Worm (Caenorhabditis elegans) whole organism, early embryonic: ENCODE results near the gene Y94H6A.2.

Source experiments
- F13C5.2 ChIP-seq: sonication (generic microtip); optimal IDR thresholded peaks from 2 replicates; lab custom pipeline; 2017; ENCODE audit warnings: mild to moderate bottlenecking, missing genetic modification characterization, inconsistent platforms, missing compliant biosample characterization
- aly-1 ChIP-seq: sonication (generic microtip); optimal IDR thresholded peaks from 2 replicates; lab custom pipeline; 2016; ENCODE audit warnings: missing genetic modification characterization, missing compliant biosample characterization

DNA sequence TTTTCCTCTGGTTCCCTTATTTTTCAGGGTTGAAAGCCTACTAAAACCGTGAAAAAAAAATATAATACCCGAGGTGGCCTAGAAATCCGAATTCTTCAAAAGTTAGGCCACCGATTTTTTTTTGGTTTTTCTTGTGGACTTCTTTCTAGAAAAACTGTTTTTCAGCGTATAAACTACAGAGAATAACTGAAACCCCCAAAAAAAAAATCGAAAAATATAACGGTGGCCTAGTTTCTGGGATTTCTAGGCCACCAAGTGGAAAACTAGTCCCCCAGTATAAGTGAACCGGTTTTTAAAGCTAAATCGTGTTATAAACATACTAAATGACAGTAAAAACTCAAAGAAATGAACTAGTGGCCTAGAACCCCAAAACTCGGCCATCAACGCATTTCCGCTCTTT lies 24.4 kb upstream of the Y94H6A.2 start:
- TF ChIP-seq aly-1 = no peak
- no peak for TF ChIP-seq F13C5.2
